Worm (Caenorhabditis elegans) whole organism, L1 larva: Measurements from ENCODE around the gene F09B12.7.

Experiments used
- C16A3.4 ChIP-seq: fragments of 150-350 bp; optimal IDR thresholded peaks from 2 replicates; lab custom pipeline; 2014; ENCODE audit warnings: missing biosample characterization, missing genetic modification characterization
- C34B4.2 ChIP-seq: sonication (generic microtip); optimal IDR thresholded peaks from 2 replicates; lab custom pipeline; 2017; ENCODE audit warnings: mild to moderate bottlenecking, missing genetic modification characterization, missing compliant biosample characterization
- Y116A8C.19 ChIP-seq: sonication (generic microtip); optimal IDR thresholded peaks from 2 replicates; lab custom pipeline; 2016; ENCODE audit warnings: missing compliant biosample characterization, missing genetic modification characterization, borderline replicate concordance
- aha-1 ChIP-seq: fragments of 150-350 bp; optimal IDR thresholded peaks from 2 replicates; lab custom pipeline; 2014; ENCODE audit warnings: missing biosample characterization, missing genetic modification characterization
- ama-1 ChIP-seq: fragments of 150-350 bp; optimal IDR thresholded peaks from 2 replicates; lab custom pipeline; 2014
- blmp-1 ChIP-seq: fragments of 150-350 bp; optimal IDR thresholded peaks from 2 replicates; lab custom pipeline; 2014; ENCODE audit warnings: missing biosample characterization, missing genetic modification characterization
- ceh-63 ChIP-seq: fragments of 200-800 bp; sonication (Bioruptor generic); optimal IDR thresholded peaks from 2 replicates; lab custom pipeline; 2018; ENCODE audit warnings: mild to moderate bottlenecking, missing genetic modification characterization, missing compliant biosample characterization
- ceh-8 ChIP-seq: fragments of 200-800 bp; sonication (Bioruptor generic); optimal IDR thresholded peaks from 2 replicates; lab custom pipeline; 2018; ENCODE audit warnings: mild to moderate bottlenecking, missing genetic modification characterization, moderate library complexity, missing compliant biosample characterization
- ceh-82 ChIP-seq, 3 experiments: fragments of 150-350 bp in 1 of 3; sonication (generic microtip) in 2 of 3; optimal IDR thresholded peaks; 2 replicates each; lab custom pipeline; 2014 to 2017; ENCODE audit warnings: missing biosample characterization in 3 of 3, missing genetic modification characterization in 3 of 3
- ceh-90 ChIP-seq: sonication (generic microtip); optimal IDR thresholded peaks from 2 replicates; lab custom pipeline; 2016; ENCODE audit warnings: missing genetic modification characterization, missing compliant biosample characterization
- ces-1 ChIP-seq: fragments of 150-350 bp; optimal IDR thresholded peaks from 2 replicates; lab custom pipeline; 2014; ENCODE audit warnings: missing biosample characterization, missing genetic modification reagents, missing genetic modification characterization
- dpl-1 ChIP-seq, 3 experiments: fragments of 150-350 bp in 2 of 3; sonication (generic microtip) in 1 of 3; optimal IDR thresholded peaks; 2 replicates each; lab custom pipeline; 2014 to 2017; ENCODE audit warnings: missing biosample characterization in 3 of 3, missing genetic modification characterization in 3 of 3, missing genetic modification reagents in 3 of 3
- dsc-1 ChIP-seq: sonication (generic microtip); optimal IDR thresholded peaks from 2 replicates; lab custom pipeline; 2016; ENCODE audit warnings: mild to moderate bottlenecking, missing genetic modification characterization, missing compliant biosample characterization
- efl-3 ChIP-seq: fragments of 200-800 bp; sonication (Bioruptor generic); optimal IDR thresholded peaks from 2 replicates; lab custom pipeline; 2018; ENCODE audit warnings: mild to moderate bottlenecking, missing genetic modification characterization, missing compliant biosample characterization
- egl-13 ChIP-seq: sonication (generic microtip); optimal IDR thresholded peaks from 2 replicates; lab custom pipeline; 2016; ENCODE audit warnings: missing genotype, missing genetic modification reagents, missing genetic modification characterization, missing compliant biosample characterization
- fkh-10 ChIP-seq: sonication (generic microtip); optimal IDR thresholded peaks from 2 replicates; lab custom pipeline; 2017; ENCODE audit warnings: missing biosample characterization, missing genetic modification reagents, missing genetic modification characterization
- fkh-8 ChIP-seq: sonication (generic microtip); optimal IDR thresholded peaks from 2 replicates; lab custom pipeline; 2016; ENCODE audit warnings: mild to moderate bottlenecking, missing genetic modification characterization, missing compliant biosample characterization
- grh-1 ChIP-seq: fragments of 200-800 bp; sonication (Bioruptor generic); IDR thresholded peaks from 2 replicates; pipeline ENCODE4 v1.3.6; 2022; ENCODE audit warnings: missing genetic modification reagents, missing genetic modification characterization, missing compliant biosample characterization
- hpl-2 ChIP-seq: fragments of 150-350 bp; optimal IDR thresholded peaks from 2 replicates; lab custom pipeline; 2014; ENCODE audit warnings: missing biosample characterization, missing genetic modification reagents, missing genetic modification characterization
- lin-14 ChIP-seq: fragments of 200-800 bp; sonication (Bioruptor generic); optimal IDR thresholded peaks from 2 replicates; lab custom pipeline; 2018; ENCODE audit warnings: mild to moderate bottlenecking, missing genetic modification characterization, moderate library complexity, missing compliant biosample characterization
- mdl-1 ChIP-seq, 2 experiments: fragments of 150-350 bp; optimal IDR thresholded peaks; 2 replicates each; lab custom pipeline; 2014 to 2017; ENCODE audit warnings: missing biosample characterization in 2 of 2, missing genetic modification characterization in 2 of 2, inconsistent platforms in 1 of 2
- mef-2 ChIP-seq: fragments of 150-350 bp; optimal IDR thresholded peaks from 2 replicates; lab custom pipeline; 2014; ENCODE audit warnings: missing biosample characterization, missing genetic modification characterization
- mep-1 ChIP-seq: fragments of 150-350 bp; optimal IDR thresholded peaks from 2 replicates; lab custom pipeline; 2014; ENCODE audit warnings: missing biosample characterization, missing genetic modification characterization
- nhr-11 ChIP-seq: fragments of 150-350 bp; optimal IDR thresholded peaks from 2 replicates; lab custom pipeline; 2014; ENCODE audit warnings: missing biosample characterization, missing genetic modification characterization
- nhr-12 ChIP-seq: sonication (generic microtip); optimal IDR thresholded peaks from 2 replicates; lab custom pipeline; 2017; ENCODE audit warnings: missing biosample characterization, missing genetic modification characterization
- nhr-19 ChIP-seq: fragments of 200-800 bp; sonication (Bioruptor generic); conservative IDR thresholded peaks from 2 replicates; pipeline ENCODE4 v1.3.6; 2022; ENCODE audit warnings: missing genetic modification characterization, missing compliant biosample characterization
- nhr-20 ChIP-seq: sonication (generic microtip); optimal IDR thresholded peaks from 2 replicates; lab custom pipeline; 2016; ENCODE audit warnings: mild to moderate bottlenecking, missing genetic modification characterization, missing compliant biosample characterization
- nhr-237 ChIP-seq: fragments of 150-350 bp; optimal IDR thresholded peaks from 2 replicates; lab custom pipeline; 2014; ENCODE audit warnings: missing biosample characterization, missing genetic modification characterization
- nhr-47 ChIP-seq: sonication (generic microtip); optimal IDR thresholded peaks from 2 replicates; lab custom pipeline; 2016; ENCODE audit warnings: mild to moderate bottlenecking, missing genetic modification characterization, moderate library complexity, missing compliant biosample characterization
- nhr-77 ChIP-seq: fragments of 150-350 bp; optimal IDR thresholded peaks from 2 replicates; lab custom pipeline; 2014; ENCODE audit warnings: missing biosample characterization, missing genetic modification characterization
- nhr-85 ChIP-seq: sonication (generic microtip); peaks from one replicate; lab custom pipeline; 2016; ENCODE audit warnings: missing genetic modification characterization, inconsistent platforms, missing compliant biosample characterization
- pag-3 ChIP-seq: sonication (generic microtip); optimal IDR thresholded peaks from 2 replicates; lab custom pipeline; 2017; ENCODE audit warnings: missing genetic modification characterization, mild to moderate bottlenecking, missing compliant biosample characterization, antibody characterized with exemption, borderline replicate concordance; ENCODE audit not compliant: insufficient read depth
- pax-3 ChIP-seq: fragments of 200-800 bp; sonication (Bioruptor generic); optimal IDR thresholded peaks from 2 replicates; lab custom pipeline; 2018; ENCODE audit warnings: mild to moderate bottlenecking, missing genetic modification characterization, moderate library complexity, missing compliant biosample characterization
- rnt-1 ChIP-seq: sonication (generic microtip); optimal IDR thresholded peaks from 2 replicates; lab custom pipeline; 2016; ENCODE audit warnings: mild to moderate bottlenecking, missing genetic modification characterization, moderate library complexity, missing compliant biosample characterization
- snpc-4 ChIP-seq: fragments of 150-350 bp; optimal IDR thresholded peaks from 2 replicates; lab custom pipeline; 2014; ENCODE audit warnings: missing biosample characterization, missing genetic modification characterization
- snu-23 ChIP-seq: sonication (generic microtip); optimal IDR thresholded peaks from 2 replicates; lab custom pipeline; 2016; ENCODE audit warnings: missing genetic modification characterization, missing compliant biosample characterization
- sox-4 ChIP-seq: sonication (generic microtip); optimal IDR thresholded peaks from 2 replicates; lab custom pipeline; 2016; ENCODE audit warnings: missing genetic modification characterization, missing compliant biosample characterization
- sptf-1 ChIP-seq: fragments of 150-350 bp; optimal IDR thresholded peaks from 2 replicates; lab custom pipeline; 2014; ENCODE audit warnings: missing biosample characterization, missing genetic modification characterization
- tlp-1 ChIP-seq: fragments of 150-350 bp; optimal IDR thresholded peaks from 2 replicates; lab custom pipeline; 2014; ENCODE audit warnings: missing biosample characterization, missing genetic modification characterization
- unc-130 ChIP-seq: fragments of 150-350 bp; optimal IDR thresholded peaks from 2 replicates; lab custom pipeline; 2017; ENCODE audit warnings: missing biosample characterization, missing genetic modification characterization, inconsistent platforms
- unc-86 ChIP-seq: sonication (generic microtip); optimal IDR thresholded peaks from 2 replicates; lab custom pipeline; 2016; ENCODE audit warnings: missing genetic modification characterization, missing compliant biosample characterization
- unc-98 ChIP-seq: fragments of 200-800 bp; sonication (Bioruptor generic); IDR thresholded peaks from 2 replicates; pipeline ENCODE4 v1.3.6; 2022; ENCODE audit warnings: missing genetic modification characterization, missing compliant biosample characterization
- zag-1 ChIP-seq: fragments of 150-350 bp; optimal IDR thresholded peaks from 2 replicates; lab custom pipeline; 2014; ENCODE audit warnings: missing biosample characterization, missing genetic modification characterization
- zip-4 ChIP-seq: fragments of 200-800 bp; sonication (Bioruptor generic); optimal IDR thresholded peaks from 2 replicates; lab custom pipeline; 2018; ENCODE audit warnings: mild to moderate bottlenecking, missing genetic modification characterization, moderate library complexity, missing compliant biosample characterization
- ztf-4 ChIP-seq: fragments of 150-350 bp; optimal IDR thresholded peaks from 2 replicates; lab custom pipeline; 2014; ENCODE audit warnings: missing biosample characterization, missing genetic modification characterization

F09B12.7 gene

ce11 chrX:15081486-15081885 is 13.4 kb downstream of the F09B12.7 start (continued):
- TF ChIP-seq egl-13 (no peak), nhr-47 (tag; lab: Kevin White, UChicago) (no peak), aha-1 (no peak), zag-1 (tag; lab: Kevin White, UChicago) (no peak), efl-3 (GFP tag; lab: Kevin White, UChicago) (no peak), tlp-1 (tag; lab: Kevin White, UChicago) (no peak), pag-3 (tag; lab: Kevin White, UChicago) (no peak), nhr-12 (no peak), nhr-237 (tag; lab: Kevin White, UChicago) (no peak), mep-1 (tag; lab: Kevin White, UChicago) (no peak), sptf-1 (tag; lab: Kevin White, UChicago) (no peak), ceh-82 (tag; optimal IDR thresholded peaks at IDR 0.05; lab: Kevin White, UChicago) (no peak), ceh-8 (GFP tag; lab: Kevin White, UChicago) (no peak), ces-1 (GFP tag; lab: Kevin White, UChicago) (no peak), unc-130 (tag; lab: Kevin White, UChicago) (peak; percentile 37), dsc-1 (tag; lab: Kevin White, UChicago) (no peak), blmp-1 (tag; lab: Kevin White, UChicago) (peak; percentile 79), nhr-20 (tag; lab: Kevin White, UChicago) (peak; percentile 88), rnt-1 (tag; lab: Kevin White, UChicago) (no peak), C16A3.4 (tag; lab: Kevin White, UChicago) (no peak), nhr-77 (tag; lab: Kevin White, UChicago) (no peak), mef-2 (no peak), nhr-11 (no peak), pax-3 (no peak), snu-23 (GFP tag; lab: Kevin White, UChicago) (peak; percentile 46), ceh-90 (tag; lab: Kevin White, UChicago) (no peak), fkh-10 (GFP tag; lab: Kevin White, UChicago) (no peak), ztf-4 (tag; lab: Kevin White, UChicago) (no peak), fkh-8 (tag; lab: Kevin White, UChicago) (no peak), sox-4 (tag; lab: Kevin White, UChicago) (no peak), ceh-63 (GFP tag; lab: Kevin White, UChicago) (no peak), dpl-1 (GFP tag; optimal IDR thresholded peaks at IDR 0.05; lab: Kevin White, UChicago) (no peak), grh-1 (no peak), Y116A8C.19 (tag; lab: Kevin White, UChicago) (no peak), ama-1 (no peak), zip-4 (GFP tag; lab: Kevin White, UChicago) (no peak), nhr-19 (GFP tag; lab: Robert Waterston, UW) (peak; percentile 51), snpc-4 (tag; lab: Kevin White, UChicago) (no peak), mdl-1 (tag; optimal IDR thresholded peaks at IDR 0.05; lab: Kevin White, UChicago) (peak in 1 of 2 experiments; percentile 48), lin-14 (GFP tag; lab: Kevin White, UChicago) (no peak), C34B4.2 (tag; lab: Kevin White, UChicago) (no peak), nhr-85 (no peak), unc-86 (tag; lab: Kevin White, UChicago) (no peak), unc-98 (no peak), hpl-2 (GFP tag; lab: Kevin White, UChicago) (no peak)
- TF ChIP-seq, all 84 proteins: peak for 9
